In the genomic region with DNA sequence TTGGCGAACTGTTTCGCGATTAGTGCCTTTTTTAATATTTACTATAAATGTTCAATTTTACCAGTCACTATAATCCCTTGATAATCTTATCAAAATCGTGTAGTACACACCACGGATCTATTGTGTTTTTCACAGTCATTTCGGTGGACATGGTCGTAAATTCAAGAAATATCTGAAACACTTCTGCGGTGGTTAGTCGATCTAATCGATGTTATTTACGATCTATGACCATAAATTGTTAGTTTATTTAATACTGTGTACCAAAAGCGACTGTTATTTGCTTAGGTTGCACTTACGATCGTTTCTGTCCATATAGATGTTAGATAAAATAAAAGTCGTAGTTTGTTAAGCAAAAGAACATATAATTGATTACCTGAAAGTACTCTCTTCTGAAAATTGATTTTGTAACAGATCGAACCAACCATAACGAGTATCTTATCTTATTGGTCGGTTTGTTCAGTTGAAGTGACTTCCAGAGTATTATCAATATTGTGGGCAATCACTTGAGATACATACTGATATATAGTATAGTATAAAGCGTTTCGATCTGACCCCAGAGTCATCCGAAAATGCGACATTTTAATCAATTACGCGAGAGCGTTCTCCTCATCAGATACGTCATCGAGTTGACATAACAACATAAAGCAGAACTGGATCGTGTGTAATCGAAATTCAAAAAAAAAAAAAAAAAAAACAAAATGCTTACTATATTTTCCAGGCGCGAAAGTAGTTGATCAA, we compare ENCODE assay signal across 1 fruit fly cellular context.
TF ChIP-seq lines count a peak whose summit lies in the region.

No protein-coding gene starts in this region.

TF ChIP-seq in whole organism, embryonic, 481 proteins besides CTCF, POLR2A, EP300 and RAD21 (continued from another document):
- no peak for TF ChIP-seq MTF-1 (GFP tag; optimal IDR thresholded peaks at IDR 0.05; lab: Kevin White, UChicago; ENCODE audit: borderline replicate concordance)
- TF ChIP-seq CG33213 (GFP tag; optimal IDR thresholded peaks at IDR 0.05; lab: Kevin White, UChicago) = no peak
- no peak for TF ChIP-seq crol (GFP tag; IDR thresholded peaks at IDR 0.05; lab: Robert Waterston, UW)
- no peak for TF ChIP-seq slou (GFP tag; optimal IDR thresholded peaks at IDR 0.05; lab: Kevin White, UChicago)
- no peak for TF ChIP-seq sens-2 (GFP tag; IDR thresholded peaks at IDR 0.05; lab: Robert Waterston, UW)
- TF ChIP-seq bbx (GFP tag; IDR thresholded peaks at IDR 0.05; lab: Robert Waterston, UW; ENCODE audit: partially characterized antibody) = no peak
- no peak for TF ChIP-seq fd64A (GFP tag; optimal IDR thresholded peaks at IDR 0.05; lab: Kevin White, UChicago)
- TF ChIP-seq ttk (GFP tag; IDR thresholded peaks at IDR 0.05; lab: Robert Waterston, UW) = no peak
- TF ChIP-seq CG17912 (GFP tag; optimal IDR thresholded peaks at IDR 0.05; lab: Kevin White, UChicago) = no peak
- no peak for TF ChIP-seq CG6654 (GFP tag; optimal IDR thresholded peaks at IDR 0.05; lab: Kevin White, UChicago)
- no peak for TF ChIP-seq sna (GFP tag; IDR thresholded peaks at IDR 0.05; lab: Robert Waterston, UW; ENCODE audit: partially characterized antibody)
- no peak for TF ChIP-seq fu2 (GFP tag; optimal IDR thresholded peaks at IDR 0.05; lab: Kevin White, UChicago)
- TF ChIP-seq insv (GFP tag; optimal IDR thresholded peaks at IDR 0.05; lab: Kevin White, UChicago) = no peak
- TF ChIP-seq hbn (GFP tag; IDR thresholded peaks at IDR 0.05; lab: Robert Waterston, UW; ENCODE audit: partially characterized antibody) = no peak
- TF ChIP-seq run (tag; optimal IDR thresholded peaks at IDR 0.05; lab: Kevin White, UChicago) = peak; percentile 66
- no peak for TF ChIP-seq CG9817 (tag; optimal IDR thresholded peaks at IDR 0.05; lab: Kevin White, UChicago)
- no peak for TF ChIP-seq tin (GFP tag; optimal IDR thresholded peaks at IDR 0.05; lab: Kevin White, UChicago)
- peak; percentile 48 for TF ChIP-seq CG15696 (tag; optimal IDR thresholded peaks at IDR 0.05; lab: Kevin White, UChicago)
- no peak for TF ChIP-seq CG32767 (GFP tag; IDR thresholded peaks at IDR 0.05; lab: Robert Waterston, UW)
- no peak for TF ChIP-seq stc (GFP tag; IDR thresholded peaks at IDR 0.05; lab: Robert Waterston, UW)
- TF ChIP-seq CG32772 (GFP tag; IDR thresholded peaks at IDR 0.05; lab: Robert Waterston, UW) = no peak
- TF ChIP-seq Side (GFP tag; optimal IDR thresholded peaks at IDR 0.05; lab: Kevin White, UChicago) = no peak
- no peak for TF ChIP-seq CG14667 (GFP tag; IDR thresholded peaks at IDR 0.05; lab: Robert Waterston, UW)
- TF ChIP-seq btn (GFP tag; optimal IDR thresholded peaks at IDR 0.05; lab: Kevin White, UChicago) = no peak
- TF ChIP-seq Fer2 (tag; optimal IDR thresholded peaks at IDR 0.05; lab: Kevin White, UChicago) = no peak
- TF ChIP-seq lola (GFP tag; optimal IDR thresholded peaks at IDR 0.05; lab: Kevin White, UChicago) = no peak
- no peak for TF ChIP-seq bigmax (GFP tag; optimal IDR thresholded peaks at IDR 0.05; lab: Kevin White, UChicago)
- no peak for TF ChIP-seq corto (GFP tag; optimal IDR thresholded peaks at IDR 0.05; lab: Kevin White, UChicago)
- no peak for TF ChIP-seq zfh1 (GFP tag; IDR thresholded peaks at IDR 0.05; lab: Robert Waterston, UW)
- TF ChIP-seq CG31388 (GFP tag; optimal IDR thresholded peaks at IDR 0.05; lab: Kevin White, UChicago) = no peak
- peak; percentile 21 for TF ChIP-seq salm (tag; optimal IDR thresholded peaks at IDR 0.05; lab: Kevin White, UChicago)
- TF ChIP-seq CkIIα-i1 (GFP tag; IDR thresholded peaks at IDR 0.05; lab: Robert Waterston, UW) = no peak
- no peak for TF ChIP-seq CG11456 (GFP tag; IDR thresholded peaks at IDR 0.05; lab: Robert Waterston, UW)
- TF ChIP-seq CG15601 (tag; optimal IDR thresholded peaks at IDR 0.05; lab: Kevin White, UChicago) = peak; percentile 68
- TF ChIP-seq crp (GFP tag; optimal IDR thresholded peaks at IDR 0.05; lab: Kevin White, UChicago) = no peak
- no peak for TF ChIP-seq oc (tag; optimal IDR thresholded peaks at IDR 0.05; lab: Kevin White, UChicago)
- TF ChIP-seq ap (GFP tag; IDR thresholded peaks at IDR 0.05; lab: Robert Waterston, UW) = no peak
- no peak for TF ChIP-seq org-1 (GFP tag; optimal IDR thresholded peaks at IDR 0.05; lab: Kevin White, UChicago)
- no peak for TF ChIP-seq NFAT (GFP tag; IDR thresholded peaks at IDR 0.05; lab: Robert Waterston, UW)
- TF ChIP-seq sd (tag; optimal IDR thresholded peaks at IDR 0.05; lab: Kevin White, UChicago) = peak; percentile 84
- TF ChIP-seq NC2α (GFP tag; optimal IDR thresholded peaks at IDR 0.05; lab: Kevin White, UChicago) = no peak
- no peak for TF ChIP-seq Hr3 (GFP tag; optimal IDR thresholded peaks at IDR 0.05; lab: Kevin White, UChicago)
- TF ChIP-seq CG7987 (GFP tag; optimal IDR thresholded peaks at IDR 0.05; lab: Kevin White, UChicago) = no peak
- no peak for TF ChIP-seq pita (GFP tag; optimal IDR thresholded peaks at IDR 0.05; lab: Kevin White, UChicago)
